3 fruit fly cellular contexts compared by ENCODE assay signal in genomic region chr3L:4389104-4389503, dm6.
TF ChIP-seq lines count a peak whose summit lies in the region.

No protein-coding gene starts in this region.

- no peak for TF ChIP-seq CTCF in whole organism, embryonic (GFP tag; optimal IDR thresholded peaks at IDR 0.05; lab: Kevin White, UChicago)

TF ChIP-seq in whole organism, embryonic, 481 proteins besides CTCF, POLR2A, EP300 and RAD21 (continues in another document):
- TF ChIP-seq CG2712 (tag; optimal IDR thresholded peaks at IDR 0.05; lab: Kevin White, UChicago) (peak; percentile 17), nmo (GFP tag; optimal IDR thresholded peaks at IDR 0.05; lab: Kevin White, UChicago) (peak; percentile 5), Ptx1 (GFP tag; IDR thresholded peaks at IDR 0.05; lab: Robert Waterston, UW) (0 out of 2 replicates have a peak, but pooled peaks have one; percentile 29), Blimp-1 (GFP tag; optimal IDR thresholded peaks at IDR 0.05; lab: Kevin White, UChicago) (peak; percentile 42), sr (GFP tag; IDR thresholded peaks at IDR 0.05; lab: Robert Waterston, UW) (no peak), Ets65A (GFP tag; lab: Kevin White, UChicago) (peak; percentile 62), CG8765 (GFP tag; IDR thresholded peaks at IDR 0.05; lab: Robert Waterston, UW) (no peak), trh (GFP tag; optimal IDR thresholded peaks at IDR 0.05; lab: Kevin White, UChicago) (no peak), Xrp1 (GFP tag; IDR thresholded peaks at IDR 0.05; lab: Robert Waterston, UW) (0 out of 2 replicates have a peak, but pooled peaks have one; percentile 13), CG31224 (GFP tag; IDR thresholded peaks at IDR 0.05; lab: Robert Waterston, UW) (no peak), CG11504 (tag; optimal IDR thresholded peaks at IDR 0.05; lab: Kevin White, UChicago) (peak; percentile 46), CG7839 (tag; optimal IDR thresholded peaks at IDR 0.05; lab: Kevin White, UChicago) (peak; percentile 1), Hr51 (GFP tag; optimal IDR thresholded peaks at IDR 0.05; lab: Kevin White, UChicago) (peak in 1 of 2 experiments; percentile 38), CG31441 (GFP tag; IDR thresholded peaks at IDR 0.05; lab: Robert Waterston, UW) (peak; percentile 14; the same call in 1 of the 2 replicates), CG6689 (GFP tag; IDR thresholded peaks at IDR 0.05; lab: Robert Waterston, UW) (0 out of 2 replicates have a peak, but pooled peaks have one; percentile 15), CG10979 (tag; optimal IDR thresholded peaks at IDR 0.05; lab: Kevin White, UChicago) (peak; percentile 1), sens (GFP tag; lab: Kevin White, UChicago) (peak; percentile 51), CG18262 (tag; optimal IDR thresholded peaks at IDR 0.05; lab: Kevin White, UChicago) (peak; percentile 11), pum (GFP tag; optimal IDR thresholded peaks at IDR 0.05; lab: Kevin White, UChicago) (no peak), CG12155 (GFP tag; optimal IDR thresholded peaks at IDR 0.05; lab: Kevin White, UChicago) (no peak), gem (tag; optimal IDR thresholded peaks at IDR 0.05; lab: Kevin White, UChicago) (peak; percentile 1), CG6654 (GFP tag; optimal IDR thresholded peaks at IDR 0.05; lab: Kevin White, UChicago) (no peak), esg (GFP tag; conservative IDR thresholded peaks at IDR 0.05; lab: Robert Waterston, UW) (0 out of 2 replicates have a peak, but pooled peaks have one; percentile 11), Hr39 (optimal IDR thresholded peaks at IDR 0.05; lab: Kevin White, UChicago) (no peak), Sox102F (GFP tag; optimal IDR thresholded peaks at IDR 0.05; lab: Kevin White, UChicago) (peak; percentile 34), Fer1 (GFP tag; optimal IDR thresholded peaks at IDR 0.05; lab: Kevin White, UChicago) (no peak), sisA (GFP tag; IDR thresholded peaks at IDR 0.05; lab: Robert Waterston, UW) (0 out of 2 replicates have a peak, but pooled peaks have one; percentile 19), dmrt99B (tag; optimal IDR thresholded peaks at IDR 0.05; lab: Kevin White, UChicago) (peak; percentile 33), CG17359 (tag; optimal IDR thresholded peaks at IDR 0.05; lab: Kevin White, UChicago) (peak; percentile 3), Med (GFP tag; lab: Kevin White, UChicago) (peak; percentile 10)

TF ChIP-seq in whole organism, prepupa, 60 proteins besides CTCF, POLR2A, EP300 and RAD21 (continues in another document):
- TF ChIP-seq CG16779 (tag; optimal IDR thresholded peaks at IDR 0.05; lab: Kevin White, UChicago) (no peak), fkh (GFP tag; optimal IDR thresholded peaks at IDR 0.05; lab: Kevin White, UChicago) (no peak), CG3032 (tag; optimal IDR thresholded peaks at IDR 0.05; lab: Kevin White, UChicago) (no peak), CG6854 (GFP tag; optimal IDR thresholded peaks at IDR 0.05; lab: Kevin White, UChicago) (no peak), Sox14 (GFP tag; optimal IDR thresholded peaks at IDR 0.05; lab: Kevin White, UChicago) (no peak), CG6276 (GFP tag; optimal IDR thresholded peaks at IDR 0.05; lab: Kevin White, UChicago) (no peak), CG6792 (GFP tag; optimal IDR thresholded peaks at IDR 0.05; lab: Kevin White, UChicago) (no peak), cyc (GFP tag; optimal IDR thresholded peaks at IDR 0.05; lab: Kevin White, UChicago) (peak; percentile 37), Hr39 (GFP tag; optimal IDR thresholded peaks at IDR 0.05; lab: Kevin White, UChicago) (peak; percentile 42), pdm3 (GFP tag; optimal IDR thresholded peaks at IDR 0.05; lab: Kevin White, UChicago) (no peak), Eip75B (GFP tag; optimal IDR thresholded peaks at IDR 0.05; lab: Kevin White, UChicago) (no peak), Sox15 (GFP tag; optimal IDR thresholded peaks at IDR 0.05; lab: Kevin White, UChicago) (no peak), Eip93F (GFP tag; optimal IDR thresholded peaks at IDR 0.05; lab: Kevin White, UChicago) (no peak), Ets21C (GFP tag; optimal IDR thresholded peaks at IDR 0.05; lab: Kevin White, UChicago) (no peak), CG6163 (GFP tag; IDR thresholded peaks at IDR 0.05; lab: Robert Waterston, UW) (no peak), fd85E (GFP tag; optimal IDR thresholded peaks at IDR 0.05; lab: Kevin White, UChicago) (no peak), CG8632 (GFP tag; optimal IDR thresholded peaks at IDR 0.05; lab: Kevin White, UChicago) (no peak), eg (GFP tag; IDR thresholded peaks at IDR 0.05; lab: Robert Waterston, UW) (0 out of 3 replicates have a peak, but pooled peaks have one; percentile 8), salr (GFP tag; optimal IDR thresholded peaks at IDR 0.05; lab: Kevin White, UChicago) (no peak), dac (GFP tag; optimal IDR thresholded peaks at IDR 0.05; lab: Kevin White, UChicago) (no peak), CG32006 (GFP tag; optimal IDR thresholded peaks at IDR 0.05; lab: Kevin White, UChicago) (no peak), Blimp-1 (GFP tag; optimal IDR thresholded peaks at IDR 0.05; lab: Kevin White, UChicago) (no peak), Smox (GFP tag; optimal IDR thresholded peaks at IDR 0.05; lab: Kevin White, UChicago) (peak; percentile 30), spab (GFP tag; optimal IDR thresholded peaks at IDR 0.05; lab: Kevin White, UChicago) (no peak), Gug (GFP tag; IDR thresholded peaks at IDR 0.05; lab: Robert Waterston, UW) (no peak), CG8119 (GFP tag; IDR thresholded peaks at IDR 0.05; lab: Robert Waterston, UW) (no peak), CG6808 (GFP tag; optimal IDR thresholded peaks at IDR 0.05; lab: Kevin White, UChicago) (no peak), CG4318 (GFP tag; optimal IDR thresholded peaks at IDR 0.05; lab: Kevin White, UChicago) (no peak), Eip78C (GFP tag; lab: Kevin White, UChicago) (peak; percentile 62), Hr4 (GFP tag; optimal IDR thresholded peaks at IDR 0.05; lab: Kevin White, UChicago) (no peak), CG11902 (GFP tag; optimal IDR thresholded peaks at IDR 0.05; lab: Kevin White, UChicago) (no peak), CG8319 (GFP tag; optimal IDR thresholded peaks at IDR 0.05; lab: Kevin White, UChicago) (no peak), net (GFP tag; optimal IDR thresholded peaks at IDR 0.05; lab: Kevin White, UChicago) (no peak), dsx (GFP tag; optimal IDR thresholded peaks at IDR 0.05; lab: Kevin White, UChicago; ENCODE audit: poor library complexity, severe bottlenecking) (no peak)

TF ChIP-seq in whole organism, wandering third instar larva, 38 proteins besides CTCF, POLR2A, EP300 and RAD21:
- TF ChIP-seq psq (GFP tag; optimal IDR thresholded peaks at IDR 0.05; lab: Kevin White, UChicago) = no peak
- peak; percentile 39 for TF ChIP-seq h (GFP tag; optimal IDR thresholded peaks at IDR 0.05; lab: Kevin White, UChicago)
- peak; percentile 15 for TF ChIP-seq ey (GFP tag; optimal IDR thresholded peaks at IDR 0.05; lab: Kevin White, UChicago)

Comparison
In these comparisons a context has a peak if more than half of its experiments do, and no peak if none do; other contexts are left out.
1. Of the 7 proteins assayed by ChIP-seq in both whole organism, embryonic and whole organism, prepupa: peak only in whole organism, embryonic: Blimp-1; only in whole organism, prepupa: Hr39; in both: Sox102F; in neither: 4.